Worm (Caenorhabditis elegans) whole organism, young adult: ENCODE data around the gene Y38A10A.11.

Experiments used
- B0035.1 ChIP-seq: sonication (generic microtip); optimal IDR thresholded peaks from 2 replicates; lab custom pipeline; 2016; ENCODE audit warnings: missing genetic modification characterization, mild to moderate bottlenecking, missing compliant biosample characterization, missing genotype, missing genetic modification reagents
- F22D6.2 ChIP-seq: sonication (generic microtip); optimal IDR thresholded peaks from 2 replicates; lab custom pipeline; 2016; ENCODE audit warnings: mild to moderate bottlenecking, missing genetic modification characterization, missing compliant biosample characterization
- F49E8.2 ChIP-seq: sonication (generic microtip); optimal IDR thresholded peaks from 3 replicates; lab custom pipeline; 2017; ENCODE audit warnings: missing genetic modification characterization, mild to moderate bottlenecking, missing compliant biosample characterization, antibody characterized with exemption, moderate library complexity; ENCODE audit not compliant: insufficient read depth
- T26A5.8 ChIP-seq: sonication (generic microtip); optimal IDR thresholded peaks from 2 replicates; lab custom pipeline; 2016; ENCODE audit warnings: missing genetic modification characterization, missing compliant biosample characterization
- Y53F4B.3 ChIP-seq: fragments of 200-800 bp; sonication (Bioruptor generic); IDR thresholded peaks from 2 replicates; pipeline ENCODE4 v1.3.6; 2022; ENCODE audit warnings: missing genetic modification reagents, missing genetic modification characterization, missing compliant biosample characterization
- Y79H2A.3 ChIP-seq: fragments of 200-800 bp; sonication (Bioruptor generic); conservative IDR thresholded peaks from 2 replicates; pipeline ENCODE4 v1.3.6; 2022; ENCODE audit warnings: missing genetic modification reagents, missing genetic modification characterization, missing compliant biosample characterization
- aptf-3 ChIP-seq: fragments of 200-800 bp; sonication (Bioruptor generic); IDR thresholded peaks from 2 replicates; pipeline ENCODE4 v1.3.6; 2022; ENCODE audit warnings: missing genetic modification characterization, missing compliant biosample characterization
- dpl-1 ChIP-seq: fragments of 150-350 bp; optimal IDR thresholded peaks from 2 replicates; lab custom pipeline; 2014; ENCODE audit warnings: missing biosample characterization, missing genetic modification reagents, missing genetic modification characterization
- pha-4 ChIP-seq: fragments of 150-350 bp; sonication (generic microtip); optimal IDR thresholded peaks from 2 replicates; lab custom pipeline; 2014; ENCODE audit warnings: missing biosample characterization, missing genetic modification reagents, missing genetic modification characterization
- snpc-1.3 ChIP-seq: sonication (generic microtip); optimal IDR thresholded peaks from 2 replicates; lab custom pipeline; 2017; ENCODE audit warnings: missing genetic modification characterization, mild to moderate bottlenecking, missing compliant biosample characterization, antibody characterized with exemption, moderate library complexity, missing genotype, missing genetic modification reagents; ENCODE audit not compliant: insufficient read depth
- unc-62 ChIP-seq: fragments of 150-350 bp; optimal IDR thresholded peaks from 2 replicates; lab custom pipeline; 2014; ENCODE audit warnings: missing biosample characterization, missing genetic modification reagents, missing genetic modification characterization
- ztf-22 ChIP-seq: fragments of 200-800 bp; sonication (Bioruptor generic); optimal IDR thresholded peaks from 2 replicates; lab custom pipeline; 2018; ENCODE audit warnings: mild to moderate bottlenecking, missing genetic modification characterization, moderate library complexity, missing compliant biosample characterization

DNA sequence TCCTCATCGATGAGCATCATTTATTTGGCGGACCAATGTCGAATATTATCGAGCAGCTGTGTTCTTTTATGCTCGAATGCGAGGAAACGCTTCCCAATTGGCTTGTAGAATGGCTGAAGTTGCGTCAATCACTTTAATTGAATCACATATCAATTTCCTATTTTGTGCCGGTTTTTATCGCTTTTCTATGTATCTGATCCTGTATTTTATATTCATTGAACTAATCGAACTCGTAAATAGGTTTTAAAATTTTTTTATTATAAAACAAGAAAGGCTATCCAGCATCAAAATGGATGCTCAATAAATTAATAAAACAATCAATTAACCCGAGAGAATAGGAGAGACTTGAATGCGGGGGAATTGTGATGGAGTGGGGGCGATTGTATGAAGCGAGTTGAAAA, 4.6 kb downstream of the Y38A10A.11 start:
- TF ChIP-seq unc-62 = no peak
- TF ChIP-seq Y79H2A.3 (GFP tag; lab: Robert Waterston, UW) = peak; percentile 73; the same call in 1 of the 2 replicates
- no peak for TF ChIP-seq dpl-1 (GFP tag; lab: Kevin White, UChicago)
- TF ChIP-seq B0035.1 (tag; lab: Kevin White, UChicago) = no peak
- TF ChIP-seq Y53F4B.3 (GFP tag; lab: Robert Waterston, UW) = no peak
- no peak for TF ChIP-seq snpc-1.3 (tag; lab: Kevin White, UChicago)
- TF ChIP-seq F22D6.2 = no peak
- TF ChIP-seq F49E8.2 (tag; lab: Kevin White, UChicago) = no peak
- TF ChIP-seq aptf-3 (GFP tag; lab: Robert Waterston, UW) = no peak
- TF ChIP-seq pha-4 = no peak
- no peak for TF ChIP-seq T26A5.8 (tag; lab: Kevin White, UChicago)
- no peak for TF ChIP-seq ztf-22
